Fruit fly (Drosophila melanogaster): ENCODE data around the gene ex.

ex gene

dm6 chr2L:487719-488547 lies 56.9 kb downstream of the ex start (continued):
- TF ChIP-seq CG14710 (tag; optimal IDR thresholded peaks at IDR 0.05) (peak; percentile 6), Sry-δ (GFP tag; optimal IDR thresholded peaks at IDR 0.05) (peak; percentile 2), chinmo (GFP tag; IDR thresholded peaks at IDR 0.05; ENCODE audit: partially characterized antibody) (no peak), CG16815 (GFP tag; optimal IDR thresholded peaks at IDR 0.05) (no peak), CG4707 (GFP tag; optimal IDR thresholded peaks at IDR 0.05) (no peak), Camta (GFP tag; optimal IDR thresholded peaks at IDR 0.05) (peak; percentile 4), Dref (GFP tag; IDR thresholded peaks at IDR 0.05) (no peak), CG13287 (GFP tag; IDR thresholded peaks at IDR 0.05; ENCODE audit: partially characterized antibody) (no peak), CG11398 (GFP tag; optimal IDR thresholded peaks at IDR 0.05) (no peak), dpn (GFP tag; optimal IDR thresholded peaks at IDR 0.05) (peak in 1 of 2 experiments; percentile 43), schlank (tag; optimal IDR thresholded peaks at IDR 0.05) (no peak), gfzf (GFP tag; optimal IDR thresholded peaks at IDR 0.05) (no peak), cas (GFP tag; IDR thresholded peaks at IDR 0.05) (no peak), CG10543 (GFP tag; optimal IDR thresholded peaks at IDR 0.05) (no peak), CG10959 (GFP tag; IDR thresholded peaks at IDR 0.05) (no peak), CG8089 (GFP tag; optimal IDR thresholded peaks at IDR 0.05) (no peak), CG17612 (GFP tag; IDR thresholded peaks at IDR 0.05) (no peak), Kr (GFP tag; optimal IDR thresholded peaks at IDR 0.05) (no peak), dm (GFP tag; optimal IDR thresholded peaks at IDR 0.05) (no peak), bsh (GFP tag; optimal IDR thresholded peaks at IDR 0.05) (peak in 1 of 2 experiments; percentile 43), Spps (tag; optimal IDR thresholded peaks at IDR 0.05) (no peak), trh (GFP tag; optimal IDR thresholded peaks at IDR 0.05) (no peak), kah (GFP tag; optimal IDR thresholded peaks at IDR 0.05) (no peak), GATAe (GFP tag; conservative IDR thresholded peaks at IDR 0.05) (no peak), CG14014 (GFP tag; IDR thresholded peaks at IDR 0.05) (no peak), ash1 (GFP tag; optimal IDR thresholded peaks at IDR 0.05) (no peak), Pdp1 (GFP tag; optimal IDR thresholded peaks at IDR 0.05) (peak; percentile 25 to 28), ERR (GFP tag; optimal IDR thresholded peaks at IDR 0.05) (peak; percentile 38), Hr51 (GFP tag; optimal IDR thresholded peaks at IDR 0.05) (peak in 1 of 2 experiments; percentile 48), sd (tag; optimal IDR thresholded peaks at IDR 0.05) (no peak), Elba2 (GFP tag; optimal IDR thresholded peaks at IDR 0.05) (no peak), CG12219 (GFP tag; optimal IDR thresholded peaks at IDR 0.05) (no peak), Side (GFP tag; optimal IDR thresholded peaks at IDR 0.05) (no peak), CG7839 (tag; optimal IDR thresholded peaks at IDR 0.05) (peak; percentile 55), pros (GFP tag; optimal IDR thresholded peaks at IDR 0.05) (no peak), lmd (GFP tag; IDR thresholded peaks at IDR 0.05) (peak; percentile 45; the same call in 1 of the 2 replicates), CG9727 (GFP tag; optimal IDR thresholded peaks at IDR 0.05) (peak; percentile 11), CG1603 (tag; optimal IDR thresholded peaks at IDR 0.05) (no peak), CG4854 (GFP tag; optimal IDR thresholded peaks at IDR 0.05) (no peak), gce (GFP tag; IDR thresholded peaks at IDR 0.05) (no peak), CG15073 (GFP tag; optimal IDR thresholded peaks at IDR 0.05) (no peak), Jarid2 (GFP tag; optimal IDR thresholded peaks at IDR 0.05) (peak; percentile 37), CG7372 (GFP tag; IDR thresholded peaks at IDR 0.05) (no peak), CG7357 (GFP tag; IDR thresholded peaks at IDR 0.05) (no peak), CG10267 (tag; optimal IDR thresholded peaks at IDR 0.05) (peak; percentile 2), Ets65A (GFP tag) (peak; percentile 54), Hmr (GFP tag; optimal IDR thresholded peaks at IDR 0.05) (peak; percentile 38), CG15011 (GFP tag; optimal IDR thresholded peaks at IDR 0.05) (no peak)
